Fruit fly (Drosophila melanogaster): ENCODE measurements around the gene CG7668.
A peak's percentile ranks its signal among the peaks of the same experiment; 100 is the strongest.

Gene CG7668

dm6 chr3L:19994015-19994414, 8.5 kb upstream of the CG7668 start (continued):
- TF ChIP-seq CG18262 (tag; optimal IDR thresholded peaks at IDR 0.05) = no peak
- TF ChIP-seq CG9817 (tag; optimal IDR thresholded peaks at IDR 0.05) = no peak
- TF ChIP-seq CG17912 (GFP tag; optimal IDR thresholded peaks at IDR 0.05) = no peak
- no peak for TF ChIP-seq slp2 (GFP tag; optimal IDR thresholded peaks at IDR 0.05)
- TF ChIP-seq luna (GFP tag; optimal IDR thresholded peaks at IDR 0.05) = no peak
- no peak for TF ChIP-seq Dad (GFP tag; optimal IDR thresholded peaks at IDR 0.05)
- TF ChIP-seq gcm (GFP tag; optimal IDR thresholded peaks at IDR 0.05) = no peak
- no peak for TF ChIP-seq zfh2 (GFP tag; optimal IDR thresholded peaks at IDR 0.05)
- peak; percentile 42 for TF ChIP-seq CG13894 (tag; optimal IDR thresholded peaks at IDR 0.05)
- TF ChIP-seq CG11696 (GFP tag; IDR thresholded peaks at IDR 0.05) = no peak
- no peak for TF ChIP-seq CG15601 (tag; optimal IDR thresholded peaks at IDR 0.05)
- TF ChIP-seq onecut (GFP tag; IDR thresholded peaks at IDR 0.05) = peak; percentile 85
- TF ChIP-seq CG6854 (GFP tag; optimal IDR thresholded peaks at IDR 0.05) = no peak
- TF ChIP-seq zen (tag; optimal IDR thresholded peaks at IDR 0.05) = no peak
- no peak for TF ChIP-seq ham (GFP tag; IDR thresholded peaks at IDR 0.05)

dm6 chr3L:20000081-20000736, 2.3 kb upstream of the CG7668 start, which contains the start of the genes Tom20 and Gabat:
TSS of gene Tom20 (plus strand) at chr3L:20000644.
TSS of gene Gabat (minus strand) at chr3L:20000686.
- TF ChIP-seq CG12391 (tag; optimal IDR thresholded peaks at IDR 0.05) (peak; percentile 4), ttk (GFP tag; IDR thresholded peaks at IDR 0.05) (no peak), Med (GFP tag) (peak; percentile 22), CG10654 (GFP tag; optimal IDR thresholded peaks at IDR 0.05) (peak; percentile 38), Myb (GFP tag; optimal IDR thresholded peaks at IDR 0.05) (no peak), Mad (GFP tag; optimal IDR thresholded peaks at IDR 0.05) (no peak), CG17359 (tag; optimal IDR thresholded peaks at IDR 0.05) (no peak), Sox100B (GFP tag; optimal IDR thresholded peaks at IDR 0.05) (peak; percentile 26), otp (GFP tag; IDR thresholded peaks at IDR 0.05) (no peak), Ptx1 (GFP tag; IDR thresholded peaks at IDR 0.05) (no peak), CG11398 (GFP tag; optimal IDR thresholded peaks at IDR 0.05) (no peak), fd96Cb (tag; optimal IDR thresholded peaks at IDR 0.05) (no peak), slp2 (GFP tag; optimal IDR thresholded peaks at IDR 0.05) (no peak), CG33557 (GFP tag; optimal IDR thresholded peaks at IDR 0.05) (no peak), sug (tag; optimal IDR thresholded peaks at IDR 0.05) (peak; percentile 19), CG3407 (GFP tag; optimal IDR thresholded peaks at IDR 0.05) (no peak), toy (GFP tag; IDR thresholded peaks at IDR 0.05) (no peak), CG17328 (GFP tag; IDR thresholded peaks at IDR 0.05) (no peak), ro (GFP tag; IDR thresholded peaks at IDR 0.05) (no peak), aop (GFP tag; IDR thresholded peaks at IDR 0.05) (no peak), MESR4 (GFP tag; optimal IDR thresholded peaks at IDR 0.05) (peak; percentile 41), CG15696 (tag; optimal IDR thresholded peaks at IDR 0.05) (no peak), MTF-1 (GFP tag; optimal IDR thresholded peaks at IDR 0.05; ENCODE audit: borderline replicate concordance) (no peak), bab2 (GFP tag; optimal IDR thresholded peaks at IDR 0.05) (no peak), HmgZ (tag; optimal IDR thresholded peaks at IDR 0.05) (no peak), zf30C (GFP tag; optimal IDR thresholded peaks at IDR 0.05) (no peak), GATAe (GFP tag; conservative IDR thresholded peaks at IDR 0.05) (no peak), corto (GFP tag; optimal IDR thresholded peaks at IDR 0.05) (no peak), CG13894 (tag; optimal IDR thresholded peaks at IDR 0.05) (no peak), CG3847 (GFP tag; IDR thresholded peaks at IDR 0.05) (no peak), CG11504 (tag; optimal IDR thresholded peaks at IDR 0.05) (peak; percentile 8), ind (GFP tag; optimal IDR thresholded peaks at IDR 0.05) (no peak), CG18619 (GFP tag; optimal IDR thresholded peaks at IDR 0.05) (no peak), CG6254 (GFP tag; optimal IDR thresholded peaks at IDR 0.05) (no peak), Lpt (GFP tag; optimal IDR thresholded peaks at IDR 0.05) (no peak), CG15514 (GFP tag; optimal IDR thresholded peaks at IDR 0.05) (peak; percentile 27), CG1529 (GFP tag; optimal IDR thresholded peaks at IDR 0.05) (no peak)
